Worm (Caenorhabditis elegans) whole organism, early embryonic: ENCODE data around the gene C24D10.4.

Experiments used
- ama-1 ChIP-seq: fragments of 150-350 bp; optimal IDR thresholded peaks from 2 replicates; lab custom pipeline; 2014
- ceh-13 ChIP-seq: fragments of 200-800 bp; sonication (Bioruptor generic); optimal IDR thresholded peaks from 2 replicates; lab custom pipeline; 2018; ENCODE audit warnings: mild to moderate bottlenecking, missing genetic modification characterization, missing compliant biosample characterization
- ceh-36 ChIP-seq: sonication (generic microtip); optimal IDR thresholded peaks from 2 replicates; lab custom pipeline; 2016; ENCODE audit warnings: missing genetic modification characterization, inconsistent platforms, missing compliant biosample characterization
- ets-7 ChIP-seq: sonication (generic microtip); optimal IDR thresholded peaks from 2 replicates; lab custom pipeline; 2016; ENCODE audit warnings: missing genotype, missing genetic modification characterization, missing compliant biosample characterization
- scrt-1 ChIP-seq: fragments of 200-800 bp; sonication (Bioruptor generic); IDR thresholded peaks from 2 replicates; pipeline ENCODE4 v1.3.6; 2022; ENCODE audit warnings: missing genetic modification characterization, missing compliant biosample characterization
- tbx-37 ChIP-seq: fragments of 200-800 bp; sonication (Bioruptor generic); conservative IDR thresholded peaks from 2 replicates; pipeline ENCODE4 v1.3.6; 2022; ENCODE audit warnings: missing genetic modification reagents, missing genetic modification characterization, missing compliant biosample characterization

DNA sequence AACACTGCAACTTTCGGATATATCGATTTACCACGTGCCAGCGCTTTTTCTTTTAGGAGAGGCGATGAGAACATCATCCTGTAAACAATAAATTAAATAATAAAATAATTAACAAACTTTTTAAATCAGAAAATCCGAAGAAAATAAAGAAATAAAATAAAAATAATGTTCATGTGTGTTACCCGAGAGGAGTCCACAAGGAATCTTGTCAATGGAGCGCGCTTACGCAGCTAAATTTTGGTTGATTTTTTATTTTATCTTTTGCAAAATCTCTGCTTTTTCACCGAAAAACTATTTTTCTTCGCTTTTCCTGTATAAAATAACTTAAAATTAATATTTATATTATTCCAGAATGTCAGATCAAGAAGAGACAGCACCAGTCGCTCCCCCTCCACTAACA, at the start of gene C24D10.4, which contains the start of gene C24D10.6:
- TF ChIP-seq ama-1 (lab: Kevin White, UChicago) (no peak), ceh-13 (GFP tag; lab: Kevin White, UChicago) (no peak), tbx-37 (GFP tag; lab: Robert Waterston, UW) (no peak), ets-7 (tag; lab: Kevin White, UChicago) (no peak), scrt-1 (GFP tag; lab: Robert Waterston, UW) (no peak), ceh-36 (tag; lab: Kevin White, UChicago) (no peak)
